Worm (Caenorhabditis elegans) whole organism, L2 larva: ENCODE results near the gene sprr-2.

Experiments used
- egl-27 ChIP-seq: sonication (generic microtip); optimal IDR thresholded peaks from 3 replicates; lab custom pipeline; 2017; ENCODE audit warnings: missing biosample characterization, missing genetic modification reagents, missing genetic modification characterization
- elt-1 ChIP-seq: fragments of 150-350 bp; optimal IDR thresholded peaks from 2 replicates; lab custom pipeline; 2014; ENCODE audit warnings: missing biosample characterization, missing genetic modification characterization
- fos-1 ChIP-seq: fragments of 150-350 bp; optimal IDR thresholded peaks from 2 replicates; lab custom pipeline; 2014; ENCODE audit warnings: missing biosample characterization, missing genetic modification characterization
- lin-13 ChIP-seq: fragments of 150-350 bp; optimal IDR thresholded peaks from 2 replicates; lab custom pipeline; 2014; ENCODE audit warnings: missing biosample characterization, missing genetic modification reagents, missing genetic modification characterization
- lsy-2 ChIP-seq, 2 experiments: fragments of 150-350 bp in 1 of 2; sonication (generic microtip) in 1 of 2; optimal IDR thresholded peaks; 2 replicates each; lab custom pipeline; 2014 to 2017; ENCODE audit warnings: missing biosample characterization in 2 of 2, missing genetic modification characterization in 2 of 2
- nhr-10 ChIP-seq: sonication (generic microtip); optimal IDR thresholded peaks from 2 replicates; lab custom pipeline; 2017; ENCODE audit warnings: missing biosample characterization, missing genetic modification characterization
- nhr-12 ChIP-seq: fragments of 150-350 bp; optimal IDR thresholded peaks from 2 replicates; lab custom pipeline; 2014; ENCODE audit warnings: missing biosample characterization, missing genetic modification characterization
- peb-1 ChIP-seq: fragments of 150-350 bp; optimal IDR thresholded peaks from 2 replicates; lab custom pipeline; 2014; ENCODE audit warnings: missing biosample characterization, missing genetic modification characterization
- snpc-4 ChIP-seq: fragments of 150-350 bp; optimal IDR thresholded peaks from 2 replicates; lab custom pipeline; 2014; ENCODE audit warnings: missing biosample characterization, missing genetic modification characterization
- unc-55 ChIP-seq: fragments of 150-350 bp; sonication (generic microtip); optimal IDR thresholded peaks from 3 replicates; lab custom pipeline; 2014; ENCODE audit warnings: missing biosample characterization, missing genetic modification reagents, missing genetic modification characterization
- ztf-4 ChIP-seq: fragments of 150-350 bp; optimal IDR thresholded peaks from 2 replicates; lab custom pipeline; 2014; ENCODE audit warnings: missing biosample characterization, missing genetic modification characterization

ce11 chrX:14810718-14811117 lies 17.5 kb downstream of the sprr-2 start, which contains the start of gene atf-4:
- TF ChIP-seq fos-1 (tag; lab: Kevin White, UChicago) = peak; percentile 89
- no peak for TF ChIP-seq egl-27 (tag; lab: Kevin White, UChicago)
- TF ChIP-seq nhr-12 (tag; lab: Kevin White, UChicago) = no peak
- TF ChIP-seq ztf-4 (tag; lab: Kevin White, UChicago) = peak; percentile 51
- TF ChIP-seq peb-1 = no peak
- no peak for TF ChIP-seq nhr-10 (tag; lab: Kevin White, UChicago)
- peak in 1 of 2 experiments; percentile 72 for TF ChIP-seq lsy-2 (tag; optimal IDR thresholded peaks at IDR 0.05; lab: Kevin White, UChicago)
- peak; percentile 28 for TF ChIP-seq unc-55 (GFP tag; lab: Kevin White, UChicago)
- TF ChIP-seq elt-1 (tag; lab: Kevin White, UChicago) = no peak
- no peak for TF ChIP-seq snpc-4
- peak; percentile 32 for TF ChIP-seq lin-13
